Worm (Caenorhabditis elegans): Measurements from ENCODE around the gene T13C2.7.

Gene T13C2.7

ce11 chrII:6779104-6779503 is at the start of gene T13C2.7:
Gene T13C2.7, plus strand, starts transcription at chrII:6779404.
- no peak for TF ChIP-seq flt-1 (GFP tag; IDR thresholded peaks at IDR 0.05)
- TF ChIP-seq pes-1 (GFP tag; IDR thresholded peaks at IDR 0.05) = no peak
- TF ChIP-seq ama-1 (optimal IDR thresholded peaks at IDR 0.05) = no peak
- no peak for TF ChIP-seq scrt-1 (GFP tag; IDR thresholded peaks at IDR 0.05)
- TF ChIP-seq B0310.2 (tag; optimal IDR thresholded peaks at IDR 0.05) = no peak
- TF ChIP-seq tbx-11 (GFP tag; IDR thresholded peaks at IDR 0.05) = no peak
- TF ChIP-seq ceh-36 (tag; optimal IDR thresholded peaks at IDR 0.05) = no peak
- TF ChIP-seq sea-1 (GFP tag; conservative IDR thresholded peaks at IDR 0.05) = no peak
- no peak for TF ChIP-seq ceh-13 (GFP tag; optimal IDR thresholded peaks at IDR 0.05)

- TF ChIP-seq ama-1 (optimal IDR thresholded peaks at IDR 0.05) = no peak
- no peak for TF ChIP-seq pes-1 (GFP tag; IDR thresholded peaks at IDR 0.05)
- no peak for TF ChIP-seq ceh-13 (GFP tag; optimal IDR thresholded peaks at IDR 0.05)
- no peak for TF ChIP-seq scrt-1 (GFP tag; IDR thresholded peaks at IDR 0.05)
- TF ChIP-seq B0310.2 (tag; optimal IDR thresholded peaks at IDR 0.05) = no peak
- no peak for TF ChIP-seq tbx-37 (GFP tag; conservative IDR thresholded peaks at IDR 0.05)
- TF ChIP-seq F13C5.2 (tag; optimal IDR thresholded peaks at IDR 0.05) = no peak
- TF ChIP-seq hmbx-1 (tag; optimal IDR thresholded peaks at IDR 0.05) = no peak
- TF ChIP-seq hmg-4 (GFP tag; optimal IDR thresholded peaks at IDR 0.05) = no peak
- no peak for TF ChIP-seq sea-1 (GFP tag; conservative IDR thresholded peaks at IDR 0.05)
- no peak for TF ChIP-seq tbx-11 (GFP tag; IDR thresholded peaks at IDR 0.05)
- TF ChIP-seq ceh-36 (tag; optimal IDR thresholded peaks at IDR 0.05) = no peak
These were observed 45.5 kb upstream of the T13C2.7 start, which contains the start of gene T14B4.9 for ce11 chrII:6733718-6734117. Gene T14B4.9, minus strand, starts transcription at chrII:6733818.

ce11 chrII:6734674-6735073 is 44.5 kb upstream of the T13C2.7 start, which contains the start of gene T14B4.3:
Gene T14B4.3, plus strand, starts transcription at chrII:6734937.
- no peak for TF ChIP-seq hmbx-1 (tag; optimal IDR thresholded peaks at IDR 0.05)
- no peak for TF ChIP-seq pes-1 (GFP tag; IDR thresholded peaks at IDR 0.05)
- peak; percentile 55; the same call in 1 of the 2 replicates for TF ChIP-seq tbx-37 (GFP tag; conservative IDR thresholded peaks at IDR 0.05)
- TF ChIP-seq F13C5.2 (tag; optimal IDR thresholded peaks at IDR 0.05) = peak; percentile 62
- TF ChIP-seq B0310.2 (tag; optimal IDR thresholded peaks at IDR 0.05) = no peak

- no peak for TF ChIP-seq scrt-1 (GFP tag; IDR thresholded peaks at IDR 0.05)
- TF ChIP-seq flt-1 (GFP tag; IDR thresholded peaks at IDR 0.05) = no peak
- no peak for TF ChIP-seq ceh-13 (GFP tag; optimal IDR thresholded peaks at IDR 0.05)
- no peak for TF ChIP-seq F13C5.2 (tag; optimal IDR thresholded peaks at IDR 0.05)
- no peak for TF ChIP-seq ceh-36 (tag; optimal IDR thresholded peaks at IDR 0.05)
- no peak for TF ChIP-seq ama-1 (optimal IDR thresholded peaks at IDR 0.05)
- no peak for TF ChIP-seq pes-1 (GFP tag; IDR thresholded peaks at IDR 0.05)
- no peak for TF ChIP-seq hmbx-1 (tag; optimal IDR thresholded peaks at IDR 0.05)
- no peak for TF ChIP-seq hmg-4 (GFP tag; optimal IDR thresholded peaks at IDR 0.05)
- no peak for TF ChIP-seq sea-1 (GFP tag; conservative IDR thresholded peaks at IDR 0.05)
- TF ChIP-seq tbx-37 (GFP tag; conservative IDR thresholded peaks at IDR 0.05) = no peak
- no peak for TF ChIP-seq tbx-11 (GFP tag; IDR thresholded peaks at IDR 0.05)
- no peak for TF ChIP-seq aly-1 (tag; optimal IDR thresholded peaks at IDR 0.05)
- TF ChIP-seq hnd-1 (tag; optimal IDR thresholded peaks at IDR 0.05) = no peak
- no peak for TF ChIP-seq ets-7 (tag; optimal IDR thresholded peaks at IDR 0.05)
- TF ChIP-seq tra-4 (tag; optimal IDR thresholded peaks at IDR 0.05) = no peak
- TF ChIP-seq B0310.2 (tag; optimal IDR thresholded peaks at IDR 0.05) = no peak
These were observed 43.1 kb upstream of the T13C2.7 start, which contains the start of gene mrps-18.C for ce11 chrII:6736066-6736465. Gene mrps-18.C, plus strand, starts transcription at chrII:6736203.

ce11 chrII:6736604-6737003 is 42.6 kb upstream of the T13C2.7 start, which contains the start of gene T14B4.1:
Gene T14B4.1, plus strand, starts transcription at chrII:6736904.
- TF ChIP-seq B0310.2 (tag; optimal IDR thresholded peaks at IDR 0.05) (no peak), hmbx-1 (tag; optimal IDR thresholded peaks at IDR 0.05) (no peak), F13C5.2 (tag; optimal IDR thresholded peaks at IDR 0.05) (no peak), ceh-13 (GFP tag; optimal IDR thresholded peaks at IDR 0.05) (no peak), tbx-37 (GFP tag; conservative IDR thresholded peaks at IDR 0.05) (no peak), ceh-36 (tag; optimal IDR thresholded peaks at IDR 0.05) (no peak), hmg-4 (GFP tag; optimal IDR thresholded peaks at IDR 0.05) (no peak), aly-1 (tag; optimal IDR thresholded peaks at IDR 0.05) (no peak), ama-1 (optimal IDR thresholded peaks at IDR 0.05) (no peak), hnd-1 (tag; optimal IDR thresholded peaks at IDR 0.05) (no peak), scrt-1 (GFP tag; IDR thresholded peaks at IDR 0.05) (no peak)

- TF ChIP-seq sea-1 (GFP tag; conservative IDR thresholded peaks at IDR 0.05) = no peak
- TF ChIP-seq hmbx-1 (tag; optimal IDR thresholded peaks at IDR 0.05) = no peak
- peak; percentile 62 for TF ChIP-seq ets-7 (tag; optimal IDR thresholded peaks at IDR 0.05)
- peak; percentile 45 for TF ChIP-seq tbx-37 (GFP tag; conservative IDR thresholded peaks at IDR 0.05)
- no peak for TF ChIP-seq tra-4 (tag; optimal IDR thresholded peaks at IDR 0.05)
- TF ChIP-seq ceh-13 (GFP tag; optimal IDR thresholded peaks at IDR 0.05) = peak; percentile 14
- no peak for TF ChIP-seq ceh-36 (tag; optimal IDR thresholded peaks at IDR 0.05)
- TF ChIP-seq hnd-1 (tag; optimal IDR thresholded peaks at IDR 0.05) = peak; percentile 18
- TF ChIP-seq F13C5.2 (tag; optimal IDR thresholded peaks at IDR 0.05) = peak; percentile 24
These were observed 37.8 kb upstream of the T13C2.7 start, which contains the start of gene exos-8 for ce11 chrII:6741428-6741827. Gene exos-8, plus strand, starts transcription at chrII:6741691.

ce11 chrII:6742614-6743013 is 36.6 kb upstream of the T13C2.7 start, which contains the start of gene F41G3.6:
Gene F41G3.6, plus strand, starts transcription at chrII:6742914.
- TF ChIP-seq hnd-1 (tag; optimal IDR thresholded peaks at IDR 0.05) = no peak
- no peak for TF ChIP-seq F13C5.2 (tag; optimal IDR thresholded peaks at IDR 0.05)
- no peak for TF ChIP-seq ets-7 (tag; optimal IDR thresholded peaks at IDR 0.05)
- no peak for TF ChIP-seq tbx-37 (GFP tag; conservative IDR thresholded peaks at IDR 0.05)
- no peak for TF ChIP-seq ama-1 (optimal IDR thresholded peaks at IDR 0.05)
- no peak for TF ChIP-seq tra-4 (tag; optimal IDR thresholded peaks at IDR 0.05)
- TF ChIP-seq hmg-4 (GFP tag; optimal IDR thresholded peaks at IDR 0.05) = no peak
- no peak for TF ChIP-seq tbx-11 (GFP tag; IDR thresholded peaks at IDR 0.05)
- TF ChIP-seq flt-1 (GFP tag; IDR thresholded peaks at IDR 0.05) = no peak
- no peak for TF ChIP-seq ceh-36 (tag; optimal IDR thresholded peaks at IDR 0.05)
- TF ChIP-seq hmbx-1 (tag; optimal IDR thresholded peaks at IDR 0.05) = no peak
- TF ChIP-seq B0310.2 (tag; optimal IDR thresholded peaks at IDR 0.05) = no peak

- TF ChIP-seq sea-1 (GFP tag; conservative IDR thresholded peaks at IDR 0.05) (no peak), ceh-36 (tag; optimal IDR thresholded peaks at IDR 0.05) (no peak), B0310.2 (tag; optimal IDR thresholded peaks at IDR 0.05) (no peak), pes-1 (GFP tag; IDR thresholded peaks at IDR 0.05) (no peak), hmbx-1 (tag; optimal IDR thresholded peaks at IDR 0.05) (no peak), aly-1 (tag; optimal IDR thresholded peaks at IDR 0.05) (no peak), scrt-1 (GFP tag; IDR thresholded peaks at IDR 0.05) (no peak), tra-4 (tag; optimal IDR thresholded peaks at IDR 0.05) (no peak), flt-1 (GFP tag; IDR thresholded peaks at IDR 0.05) (no peak), ets-7 (tag; optimal IDR thresholded peaks at IDR 0.05) (no peak), tbx-37 (GFP tag; conservative IDR thresholded peaks at IDR 0.05) (no peak), ceh-13 (GFP tag; optimal IDR thresholded peaks at IDR 0.05) (no peak), hmg-4 (GFP tag; optimal IDR thresholded peaks at IDR 0.05) (no peak), tbx-11 (GFP tag; IDR thresholded peaks at IDR 0.05) (no peak)
These were observed 34.6 kb upstream of the T13C2.7 start, which contains the start of gene ins-15 for ce11 chrII:6744648-6745047. Gene ins-15, minus strand, starts transcription at chrII:6744748.
